Worm (Caenorhabditis elegans) whole organism, L4 larva: ENCODE data around the gene epg-3.

Source experiments
- D1046.2 ChIP-seq: fragments of 200-800 bp; sonication (Bioruptor generic); IDR thresholded peaks from 2 replicates; pipeline ENCODE4 v1.3.6; 2022; ENCODE audit warnings: missing genetic modification characterization, missing compliant biosample characterization
- F10B5.3 ChIP-seq: sonication (generic microtip); optimal IDR thresholded peaks from 2 replicates; lab custom pipeline; 2016; ENCODE audit warnings: mild to moderate bottlenecking, missing genetic modification characterization, missing compliant biosample characterization
- F37D6.2 ChIP-seq: sonication (generic microtip); optimal IDR thresholded peaks from 2 replicates; lab custom pipeline; 2016; ENCODE audit warnings: mild to moderate bottlenecking, missing genetic modification characterization, missing compliant biosample characterization
- F44E2.7 ChIP-seq: fragments of 200-800 bp; sonication (Bioruptor generic); IDR thresholded peaks from 2 replicates; pipeline ENCODE4 v2.1.2; 2022; ENCODE audit warnings: missing genetic modification characterization, missing compliant biosample characterization
- F49E8.2 ChIP-seq: sonication (generic microtip); optimal IDR thresholded peaks from 2 replicates; lab custom pipeline; 2016; ENCODE audit warnings: missing compliant biosample characterization, mild to moderate bottlenecking, missing genetic modification characterization, borderline replicate concordance
- R02D3.7 ChIP-seq: fragments of 150-350 bp; sonication (generic microtip); optimal IDR thresholded peaks from 3 replicates; lab custom pipeline; 2014; ENCODE audit warnings: missing biosample characterization, missing genetic modification characterization
- Y105C5A.15 ChIP-seq: fragments of 200-800 bp; sonication (Bioruptor generic); IDR thresholded peaks from 2 replicates; pipeline ENCODE4 v1.3.6; 2022; ENCODE audit warnings: missing genetic modification characterization, missing compliant biosample characterization
- Y5F2A.4 ChIP-seq: fragments of 200-800 bp; sonication (Bioruptor generic); optimal IDR thresholded peaks from 2 replicates; lab custom pipeline; 2018; ENCODE audit warnings: mild to moderate bottlenecking, missing genetic modification characterization, missing compliant biosample characterization
- attf-4 ChIP-seq: sonication (generic microtip); optimal IDR thresholded peaks from 3 replicates; lab custom pipeline; 2017; ENCODE audit warnings: missing biosample characterization, missing genetic modification characterization
- ceh-32 ChIP-seq: sonication (generic microtip); optimal IDR thresholded peaks from 2 replicates; lab custom pipeline; 2016; ENCODE audit warnings: mild to moderate bottlenecking, missing genetic modification characterization, missing compliant biosample characterization; ENCODE audit not compliant: poor library complexity
- ceh-44 ChIP-seq: fragments of 200-800 bp; sonication (Bioruptor generic); IDR thresholded peaks from 2 replicates; pipeline ENCODE4 v1.3.6; 2022; ENCODE audit warnings: missing genetic modification reagents, missing genetic modification characterization, missing compliant biosample characterization
- ceh-62 ChIP-seq: sonication (generic microtip); optimal IDR thresholded peaks from 2 replicates; lab custom pipeline; 2017; ENCODE audit warnings: missing biosample characterization, missing genetic modification characterization
- ces-1 ChIP-seq: fragments of 150-350 bp; sonication (generic microtip); optimal IDR thresholded peaks from 4 replicates; lab custom pipeline; 2014; ENCODE audit warnings: missing biosample characterization, missing genetic modification reagents, missing genetic modification characterization
- daf-8 ChIP-seq: fragments of 200-800 bp; sonication (Bioruptor generic); IDR thresholded peaks from 2 replicates; pipeline ENCODE4 v1.3.6; 2022; ENCODE audit warnings: missing genetic modification characterization, missing compliant biosample characterization
- dmd-6 ChIP-seq: fragments of 200-800 bp; sonication (Bioruptor generic); IDR thresholded peaks from 2 replicates; pipeline ENCODE4 v1.3.6; 2022; ENCODE audit warnings: missing genetic modification reagents, missing genetic modification characterization, missing compliant biosample characterization
- dpl-1 ChIP-seq: fragments of 150-350 bp; optimal IDR thresholded peaks from 2 replicates; lab custom pipeline; 2014; ENCODE audit warnings: missing biosample characterization, missing genetic modification reagents, missing genetic modification characterization
- dve-1 ChIP-seq: sonication (generic microtip); optimal IDR thresholded peaks from 2 replicates; lab custom pipeline; 2017; ENCODE audit warnings: antibody characterized with exemption, mild to moderate bottlenecking, missing genetic modification characterization, missing compliant biosample characterization; ENCODE audit not compliant: insufficient read depth
- egl-27 ChIP-seq: sonication (generic microtip); optimal IDR thresholded peaks from 3 replicates; lab custom pipeline; 2017; ENCODE audit warnings: missing biosample characterization, missing genetic modification reagents, missing genetic modification characterization
- egl-43 ChIP-seq: fragments of 200-800 bp; sonication (Bioruptor generic); IDR thresholded peaks from 2 replicates; pipeline ENCODE4 v1.3.6; 2022; ENCODE audit warnings: missing genetic modification reagents, missing genetic modification characterization, missing compliant biosample characterization
- gei-8 ChIP-seq: fragments of 200-800 bp; sonication (Bioruptor generic); optimal IDR thresholded peaks from 2 replicates; lab custom pipeline; 2018; ENCODE audit warnings: mild to moderate bottlenecking, missing genetic modification characterization, missing compliant biosample characterization
- hlh-30 ChIP-seq: sonication (generic microtip); optimal IDR thresholded peaks from 2 replicates; lab custom pipeline; 2017; ENCODE audit warnings: antibody characterized with exemption, mild to moderate bottlenecking, missing genetic modification characterization, missing compliant biosample characterization; ENCODE audit not compliant: insufficient read depth
- jun-1 ChIP-seq: fragments of 150-350 bp; optimal IDR thresholded peaks from 2 replicates; lab custom pipeline; 2014; ENCODE audit warnings: missing biosample characterization, missing genetic modification reagents, missing genetic modification characterization
- lim-7 ChIP-seq: fragments of 200-800 bp; sonication (Bioruptor generic); IDR thresholded peaks from 2 replicates; pipeline ENCODE4 v1.3.6; 2022; ENCODE audit warnings: missing genetic modification characterization, missing compliant biosample characterization
- lin-1 ChIP-seq: fragments of 200-800 bp; sonication (Bioruptor generic); IDR thresholded peaks from 2 replicates; pipeline ENCODE4 v1.3.6; 2022; ENCODE audit warnings: missing genetic modification reagents, missing genetic modification characterization, missing compliant biosample characterization
- lin-15B ChIP-seq: fragments of 150-350 bp; sonication (generic microtip); optimal IDR thresholded peaks from 3 replicates; lab custom pipeline; 2014; ENCODE audit warnings: missing biosample characterization, missing genetic modification characterization
- lin-29 ChIP-seq: fragments of 200-800 bp; sonication (Bioruptor generic); IDR thresholded peaks from 2 replicates; pipeline ENCODE4 v1.3.6; 2022; ENCODE audit warnings: missing genetic modification reagents, missing genetic modification characterization, missing compliant biosample characterization
- lin-39 ChIP-seq: fragments of 150-350 bp; optimal IDR thresholded peaks from 2 replicates; lab custom pipeline; 2014; ENCODE audit warnings: missing biosample characterization, missing genetic modification reagents, missing genetic modification characterization
- lir-3 ChIP-seq: sonication (generic microtip); optimal IDR thresholded peaks from 2 replicates; lab custom pipeline; 2016; ENCODE audit warnings: mild to moderate bottlenecking, missing genetic modification characterization, missing compliant biosample characterization
- madf-5 ChIP-seq, 2 experiments: fragments of 200-800 bp; sonication (Bioruptor generic); IDR thresholded peaks; 2 replicates each; pipeline ENCODE4 v1.3.6; 2022; ENCODE audit warnings: missing compliant biosample characterization in 2 of 2, missing genetic modification characterization in 2 of 2
- madf-9 ChIP-seq: fragments of 200-800 bp; sonication (Bioruptor generic); conservative IDR thresholded peaks from 2 replicates; pipeline ENCODE4 v1.3.6; 2022; ENCODE audit warnings: missing genetic modification reagents, missing genetic modification characterization, missing compliant biosample characterization
- mdl-1 ChIP-seq, 2 experiments: fragments of 150-350 bp in 1 of 2; sonication (generic microtip) in 1 of 2; optimal IDR thresholded peaks; 2 replicates each; lab custom pipeline; 2014 to 2017; ENCODE audit warnings: missing biosample characterization in 2 of 2, missing genetic modification characterization in 2 of 2
- mep-1 ChIP-seq: fragments of 150-350 bp; sonication (generic microtip); optimal IDR thresholded peaks from 3 replicates; lab custom pipeline; 2014; ENCODE audit warnings: missing biosample characterization, missing genetic modification characterization
- mes-2 ChIP-seq: sonication (generic microtip); optimal IDR thresholded peaks from 2 replicates; lab custom pipeline; 2016; ENCODE audit warnings: missing genotype, mild to moderate bottlenecking, missing genetic modification characterization, missing compliant biosample characterization; ENCODE audit not compliant: poor library complexity, severe bottlenecking
- mxl-2 ChIP-seq: fragments of 200-800 bp; sonication (Bioruptor generic); conservative IDR thresholded peaks from 2 replicates; pipeline ENCODE4 v1.3.6; 2022; ENCODE audit warnings: missing genetic modification reagents, missing genetic modification characterization, missing compliant biosample characterization
- nhr-111 ChIP-seq: fragments of 200-800 bp; sonication (Bioruptor generic); optimal IDR thresholded peaks from 2 replicates; lab custom pipeline; 2018; ENCODE audit warnings: mild to moderate bottlenecking, missing genetic modification characterization, missing compliant biosample characterization
- nhr-237 ChIP-seq: sonication (generic microtip); optimal IDR thresholded peaks from 2 replicates; lab custom pipeline; 2017; ENCODE audit warnings: missing biosample characterization, missing genetic modification characterization
- nhr-28 ChIP-seq: fragments of 150-350 bp; optimal IDR thresholded peaks from 2 replicates; lab custom pipeline; 2014; ENCODE audit warnings: missing biosample characterization, missing genetic modification characterization
- nhr-48 ChIP-seq: sonication (generic microtip); optimal IDR thresholded peaks from 2 replicates; lab custom pipeline; 2016; ENCODE audit warnings: mild to moderate bottlenecking, missing genetic modification characterization, missing compliant biosample characterization
- nhr-6 ChIP-seq: fragments of 150-350 bp; optimal IDR thresholded peaks from 2 replicates; lab custom pipeline; 2014; ENCODE audit warnings: missing biosample characterization, missing genetic modification characterization
- rbr-2 ChIP-seq: sonication (generic microtip); optimal IDR thresholded peaks from 2 replicates; lab custom pipeline; 2016; ENCODE audit warnings: missing genotype, missing genetic modification characterization, missing compliant biosample characterization
- skn-1 ChIP-seq: fragments of 150-350 bp; optimal IDR thresholded peaks from 2 replicates; lab custom pipeline; 2014; ENCODE audit warnings: missing biosample characterization, missing genetic modification characterization
- snpc-4 ChIP-seq: fragments of 150-350 bp; optimal IDR thresholded peaks from 2 replicates; lab custom pipeline; 2014; ENCODE audit warnings: missing biosample characterization, missing genetic modification characterization
- tag-97 ChIP-seq: fragments of 200-800 bp; sonication (Bioruptor generic); IDR thresholded peaks from 2 replicates; pipeline ENCODE4 v1.3.6; 2022; ENCODE audit warnings: missing genetic modification characterization, missing compliant biosample characterization
- tra-1 ChIP-seq: fragments of 200-800 bp; sonication (Bioruptor generic); IDR thresholded peaks from 2 replicates; pipeline ENCODE4 v1.3.6; 2022; ENCODE audit warnings: missing genetic modification reagents, missing genetic modification characterization, missing compliant biosample characterization
- unc-130 ChIP-seq: sonication (generic microtip); optimal IDR thresholded peaks from 2 replicates; lab custom pipeline; 2016; ENCODE audit warnings: missing genetic modification reagents, missing genetic modification characterization, missing compliant biosample characterization
- unc-39 ChIP-seq: sonication (generic microtip); optimal IDR thresholded peaks from 2 replicates; lab custom pipeline; 2017; ENCODE audit warnings: missing biosample characterization, missing genetic modification characterization
- zag-1 ChIP-seq: fragments of 150-350 bp; optimal IDR thresholded peaks from 2 replicates; lab custom pipeline; 2014; ENCODE audit warnings: missing biosample characterization, missing genetic modification characterization
- zfp-2 ChIP-seq: sonication (generic microtip); optimal IDR thresholded peaks from 2 replicates; lab custom pipeline; 2016; ENCODE audit warnings: mild to moderate bottlenecking, missing genetic modification characterization, missing compliant biosample characterization
- zip-2 ChIP-seq: fragments of 150-350 bp; optimal IDR thresholded peaks from 2 replicates; lab custom pipeline; 2014; ENCODE audit warnings: missing biosample characterization, missing genetic modification characterization
- ztf-11 ChIP-seq: fragments of 150-350 bp; optimal IDR thresholded peaks from 2 replicates; lab custom pipeline; 2014; ENCODE audit warnings: missing biosample characterization, missing genetic modification characterization
- ztf-7 ChIP-seq: fragments of 150-350 bp; optimal IDR thresholded peaks from 2 replicates; lab custom pipeline; 2014; ENCODE audit warnings: missing biosample characterization, missing genetic modification characterization

The epg-3 gene

ce11 chrIII:12978473-12979174 lies 44.1 kb downstream of the epg-3 start, which contains the start of the genes ubq-2 and frg-1:
Gene ubq-2, minus strand, starts transcription at chrIII:12978523.
Gene frg-1, plus strand, starts transcription at chrIII:12979162.
- peak; percentile 81 for TF ChIP-seq F37D6.2 (tag; lab: Kevin White, UChicago)
- no peak for TF ChIP-seq ces-1 (GFP tag; lab: Kevin White, UChicago)
- no peak for TF ChIP-seq daf-8 (GFP tag; lab: Robert Waterston, UW)
- TF ChIP-seq lin-1 (GFP tag; lab: Robert Waterston, UW), result 0 out of 2 replicates have a peak, but pooled peaks have one; percentile 44
- TF ChIP-seq zag-1 (tag; lab: Kevin White, UChicago), result no peak
- TF ChIP-seq dve-1 (tag; lab: Kevin White, UChicago), result peak; percentile 91
- TF ChIP-seq ceh-62 (tag; lab: Kevin White, UChicago), result no peak
- no peak for TF ChIP-seq mxl-2 (GFP tag; lab: Robert Waterston, UW)
- no peak for TF ChIP-seq lim-7
- TF ChIP-seq R02D3.7 (tag; lab: Kevin White, UChicago), result peak; percentile 96
- no peak for TF ChIP-seq madf-9 (GFP tag; lab: Robert Waterston, UW)
- peak; percentile 51; the same call in 1 of the 2 replicates for TF ChIP-seq egl-43
- TF ChIP-seq mep-1 (tag; lab: Kevin White, UChicago), result peak; percentile 96
- TF ChIP-seq ztf-11 (tag; lab: Kevin White, UChicago), result no peak
- TF ChIP-seq lin-15B (tag; lab: Kevin White, UChicago), result no peak
- TF ChIP-seq F44E2.7 (GFP tag; lab: Robert Waterston, UW), result no peak
- no peak for TF ChIP-seq gei-8 (GFP tag; lab: Kevin White, UChicago)
- TF ChIP-seq zfp-2, result peak; percentile 43
- peak; percentile 2 for TF ChIP-seq zip-2 (tag; lab: Kevin White, UChicago)
- peak; percentile 76 for TF ChIP-seq F49E8.2 (tag; lab: Kevin White, UChicago)
- TF ChIP-seq snpc-4, result no peak
- TF ChIP-seq ceh-32 (tag; lab: Kevin White, UChicago), result no peak
- TF ChIP-seq lin-39, result no peak
- TF ChIP-seq mes-2 (tag; lab: Kevin White, UChicago), result peak; percentile 93
- TF ChIP-seq skn-1 (tag; lab: Kevin White, UChicago), result no peak
- no peak for TF ChIP-seq unc-39
- peak; percentile 53 for TF ChIP-seq nhr-6 (tag; lab: Kevin White, UChicago)
- TF ChIP-seq attf-4 (tag; lab: Kevin White, UChicago), result no peak
- no peak for TF ChIP-seq jun-1 (tag; lab: Kevin White, UChicago)
- TF ChIP-seq nhr-28 (tag; lab: Kevin White, UChicago), result peak; percentile 57
- TF ChIP-seq lin-29 (GFP tag; lab: Robert Waterston, UW), result no peak
- no peak for TF ChIP-seq lir-3 (tag; lab: Kevin White, UChicago)
- no peak; the same call in 1 of the 2 replicates for TF ChIP-seq tra-1
- TF ChIP-seq mdl-1 (tag; optimal IDR thresholded peaks at IDR 0.05; lab: Kevin White, UChicago), result peak in 1 of 2 experiments; percentile 32
- no peak for TF ChIP-seq tag-97 (GFP tag; lab: Robert Waterston, UW)
- 0 out of 2 replicates have a peak, but pooled peaks have one; percentile 37 for TF ChIP-seq ceh-44 (GFP tag; lab: Robert Waterston, UW)
- TF ChIP-seq nhr-237 (tag; lab: Kevin White, UChicago), result no peak
- no peak for TF ChIP-seq Y105C5A.15
- TF ChIP-seq nhr-111 (GFP tag; lab: Kevin White, UChicago), result no peak
- TF ChIP-seq nhr-48 (tag; lab: Kevin White, UChicago), result peak; percentile 1
- TF ChIP-seq madf-5 (GFP tag; IDR thresholded peaks at IDR 0.05; lab: Robert Waterston, UW), result no peak
- peak; percentile 79 for TF ChIP-seq rbr-2 (tag; lab: Kevin White, UChicago)
- TF ChIP-seq D1046.2 (GFP tag; lab: Robert Waterston, UW), result no peak
- TF ChIP-seq hlh-30 (tag; lab: Kevin White, UChicago), result peak; percentile 74
- TF ChIP-seq Y5F2A.4 (GFP tag; lab: Kevin White, UChicago), result no peak
- TF ChIP-seq egl-27 (tag; lab: Kevin White, UChicago), result no peak
- peak; percentile 79 for TF ChIP-seq ztf-7 (tag; lab: Kevin White, UChicago)
- TF ChIP-seq F10B5.3 (tag; lab: Kevin White, UChicago), result peak; percentile 2
- TF ChIP-seq dpl-1 (GFP tag; lab: Kevin White, UChicago), result peak; percentile 83
- peak; percentile 43 for TF ChIP-seq unc-130 (GFP tag; lab: Kevin White, UChicago)
- TF ChIP-seq dmd-6 (GFP tag; lab: Robert Waterston, UW), result peak; percentile 67
